Worm (Caenorhabditis elegans) whole organism, early embryonic: ENCODE data around the gene F40C5.1.
"Not testable (repeated sequence)": the region's sequence is repeated elsewhere in the genome, so short reads cannot be mapped to it uniquely, and the experiment has no call there.

Experiments
- B0310.2 ChIP-seq: sonication (generic microtip); optimal IDR thresholded peaks from 2 replicates; lab custom pipeline; 2016; ENCODE audit warnings: mild to moderate bottlenecking, missing genetic modification characterization, missing compliant biosample characterization
- F13C5.2 ChIP-seq: sonication (generic microtip); optimal IDR thresholded peaks from 2 replicates; lab custom pipeline; 2017; ENCODE audit warnings: mild to moderate bottlenecking, missing genetic modification characterization, inconsistent platforms, missing compliant biosample characterization
- ama-1 ChIP-seq: fragments of 150-350 bp; optimal IDR thresholded peaks from 2 replicates; lab custom pipeline; 2014
- hnd-1 ChIP-seq: sonication (generic microtip); optimal IDR thresholded peaks from 2 replicates; lab custom pipeline; 2016; ENCODE audit warnings: missing genetic modification characterization, missing compliant biosample characterization
- pes-1 ChIP-seq: fragments of 200-800 bp; sonication (Bioruptor generic); IDR thresholded peaks from 2 replicates; pipeline ENCODE4 v1.3.6; 2022; ENCODE audit warnings: missing genetic modification reagents, missing genetic modification characterization, missing compliant biosample characterization

- TF ChIP-seq F13C5.2 (tag; lab: Kevin White, UChicago); B0310.2 (tag; lab: Kevin White, UChicago); ama-1 (lab: Kevin White, UChicago); pes-1 (GFP tag; lab: Robert Waterston, UW); hnd-1 (tag; lab: Kevin White, UChicago): not testable (repeated sequence)
These were observed 48.1 kb downstream of the F40C5.1 start, which contains the start of gene srx-93 for ce11 chrV:3620608-3621007.
